Worm (Caenorhabditis elegans): ENCODE data around the gene lag-2.

Gene lag-2

DNA sequence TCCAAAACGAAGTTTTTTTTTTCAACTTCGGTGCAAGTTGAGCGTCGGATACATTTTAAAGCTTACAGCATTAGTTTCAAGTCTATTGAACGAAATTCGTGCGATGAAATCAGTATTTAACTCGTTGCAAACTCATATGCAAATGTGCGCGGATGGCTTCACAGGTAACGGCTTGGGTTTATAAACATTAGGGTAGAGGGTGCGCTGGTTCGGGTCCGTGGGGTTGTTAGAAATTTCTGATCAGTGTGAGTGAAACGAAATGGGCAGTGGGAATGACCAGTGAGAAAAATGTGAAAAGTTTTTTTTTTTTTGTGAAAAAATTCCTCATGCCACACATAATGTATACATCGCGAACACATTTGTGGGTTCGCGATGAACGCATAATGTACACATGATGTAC is 25.0 kb upstream of the lag-2 start (continued):
- TF ChIP-seq dox-1 (GFP tag; IDR thresholded peaks at IDR 0.05): peak; percentile 59; the same call in 1 of the 2 replicates
- peak in 1 of 2 experiments; percentile 64 for TF ChIP-seq rec-8 (tag; optimal IDR thresholded peaks at IDR 0.05)
- 0 out of 2 replicates have a peak, but pooled peaks have one; percentile 58 for TF ChIP-seq bed-1 (GFP tag; IDR thresholded peaks at IDR 0.05)
- 0 out of 2 replicates have a peak, but pooled peaks have one; percentile 6 for TF ChIP-seq hmg-20 (GFP tag; IDR thresholded peaks at IDR 0.05)
- no peak for TF ChIP-seq tbx-9 (tag; optimal IDR thresholded peaks at IDR 0.05; ENCODE audit: borderline replicate concordance)
- TF ChIP-seq snpc-4 (GFP tag; optimal IDR thresholded peaks at IDR 0.05): peak; percentile 69
- TF ChIP-seq snpc-4 (tag; optimal IDR thresholded peaks at IDR 0.05): peak in 1 of 4 experiments; percentile 59
- TF ChIP-seq madf-6 (GFP tag; IDR thresholded peaks at IDR 0.05): peak; percentile 56; the same call in 1 of the 2 replicates
- TF ChIP-seq madf-10 (tag; optimal IDR thresholded peaks at IDR 0.05): peak; percentile 2
- TF ChIP-seq xnd-1 (tag; optimal IDR thresholded peaks at IDR 0.05): peak; percentile 5
- no peak for TF ChIP-seq hlh-26 (GFP tag; conservative IDR thresholded peaks at IDR 0.05)
- no peak for TF ChIP-seq ztf-3 (GFP tag; optimal IDR thresholded peaks at IDR 0.05)
- TF ChIP-seq T07F8.4 (tag; optimal IDR thresholded peaks at IDR 0.05): peak; percentile 47
- TF ChIP-seq Y56A3A.18 (GFP tag; IDR thresholded peaks at IDR 0.05): peak; percentile 62; the same call in 1 of the 2 replicates
- TF ChIP-seq unc-130 (GFP tag; optimal IDR thresholded peaks at IDR 0.05): no peak
- TF ChIP-seq lin-26 (GFP tag; IDR thresholded peaks at IDR 0.05): peak; percentile 90
- 0 out of 2 replicates have a peak, but pooled peaks have one; percentile 16 for TF ChIP-seq Y95B8A.8 (GFP tag; IDR thresholded peaks at IDR 0.05)
- TF ChIP-seq unc-62 (GFP tag; optimal IDR thresholded peaks at IDR 0.05): no peak
- no peak for TF ChIP-seq attf-6 (GFP tag; IDR thresholded peaks at IDR 0.05)
- TF ChIP-seq athp-1 (tag; optimal IDR thresholded peaks at IDR 0.05): peak; percentile 48
- 0 out of 2 replicates have a peak, but pooled peaks have one; percentile 41 for TF ChIP-seq hmg-1.2 (GFP tag; IDR thresholded peaks at IDR 0.05)
- TF ChIP-seq mcd-1 (GFP tag; IDR thresholded peaks at IDR 0.05): 0 out of 2 replicates have a peak, but pooled peaks have one; percentile 21
- TF ChIP-seq nhr-90 (tag; optimal IDR thresholded peaks at IDR 0.05): peak; percentile 74

ce11 chrV:3165438-3165837 is 22.7 kb upstream of the lag-2 start, which contains the start of gene C36C5.14:
Gene C36C5.14 (minus strand): TSS chrV:3165538.
- no peak for TF ChIP-seq F49E8.2 (tag; optimal IDR thresholded peaks at IDR 0.05; ENCODE audit: insufficient read depth)
- no peak for TF ChIP-seq efl-1 (GFP tag; optimal IDR thresholded peaks at IDR 0.05)
- TF ChIP-seq nhr-179 (tag; optimal IDR thresholded peaks at IDR 0.05): no peak
- TF ChIP-seq attf-5 (GFP tag; optimal IDR thresholded peaks at IDR 0.05): no peak
- TF ChIP-seq B0336.3 (GFP tag; IDR thresholded peaks at IDR 0.05): no peak
- TF ChIP-seq hlh-12 (tag; optimal IDR thresholded peaks at IDR 0.05): no peak
- no peak for TF ChIP-seq lin-54 (GFP tag; optimal IDR thresholded peaks at IDR 0.05)
- TF ChIP-seq B0261.1 (tag; optimal IDR thresholded peaks at IDR 0.05): no peak

ce11 chrV:3166260-3166659 is 21.9 kb upstream of the lag-2 start, which contains the start of gene C36C5.4:
Gene C36C5.4 (plus strand): TSS chrV:3166560.
- TF ChIP-seq attf-5 (GFP tag; optimal IDR thresholded peaks at IDR 0.05) (no peak), K12H6.12 (tag; optimal IDR thresholded peaks at IDR 0.05) (no peak), ama-1 (optimal IDR thresholded peaks at IDR 0.05) (no peak), ama-1 (GFP tag; optimal IDR thresholded peaks at IDR 0.05) (no peak), rpc-1 (optimal IDR thresholded peaks at IDR 0.05) (no peak), rpc-1 (tag; optimal IDR thresholded peaks at IDR 0.05) (no peak), ztf-6 (GFP tag; IDR thresholded peaks at IDR 0.05) (no peak), B0336.3 (GFP tag; IDR thresholded peaks at IDR 0.05) (no peak), lag-1 (GFP tag; IDR thresholded peaks at IDR 0.05) (no peak), lin-26 (GFP tag; IDR thresholded peaks at IDR 0.05) (no peak), mes-4 (tag; optimal IDR thresholded peaks at IDR 0.05) (no peak), nfya-1 (tag; optimal IDR thresholded peaks at IDR 0.05; ENCODE audit: borderline replicate concordance, insufficient read depth) (no peak), mel-28 (tag; optimal IDR thresholded peaks at IDR 0.05; ENCODE audit: borderline replicate concordance) (no peak), T26A5.8 (tag; optimal IDR thresholded peaks at IDR 0.05) (no peak), F55B11.4 (tag; optimal IDR thresholded peaks at IDR 0.05; ENCODE audit: borderline replicate concordance, insufficient read depth) (no peak), sdz-38 (tag; optimal IDR thresholded peaks at IDR 0.05) (no peak)

All from whole organism, young adult.